Worm (Caenorhabditis elegans) whole organism, L3 larva: Measurements from ENCODE around the gene F35A5.1.

Experiments
- aly-2 ChIP-seq: fragments of 150-350 bp; optimal IDR thresholded peaks from 2 replicates; lab custom pipeline; 2014; ENCODE audit warnings: missing biosample characterization, missing genetic modification characterization
- ama-1 ChIP-seq: fragments of 150-350 bp; optimal IDR thresholded peaks from 2 replicates; lab custom pipeline; 2018
- ceh-16 ChIP-seq: sonication (generic microtip); optimal IDR thresholded peaks from 2 replicates; lab custom pipeline; 2017; ENCODE audit warnings: missing biosample characterization, missing genetic modification characterization
- ceh-28 ChIP-seq: fragments of 150-350 bp; optimal IDR thresholded peaks from 2 replicates; lab custom pipeline; 2014; ENCODE audit warnings: missing biosample characterization, missing genetic modification reagents, missing genetic modification characterization
- ceh-82 ChIP-seq: fragments of 150-350 bp; optimal IDR thresholded peaks from 2 replicates; lab custom pipeline; 2014; ENCODE audit warnings: missing biosample characterization, missing genetic modification characterization
- ceh-9 ChIP-seq: sonication (generic microtip); optimal IDR thresholded peaks from 2 replicates; lab custom pipeline; 2018; ENCODE audit warnings: missing biosample characterization, missing genetic modification characterization
- egl-27 ChIP-seq: sonication (generic microtip); optimal IDR thresholded peaks from 4 replicates; lab custom pipeline; 2017; ENCODE audit warnings: missing biosample characterization, missing genetic modification reagents, missing genetic modification characterization
- egl-5 ChIP-seq: fragments of 150-350 bp; optimal IDR thresholded peaks from 2 replicates; lab custom pipeline; 2017; ENCODE audit warnings: missing biosample characterization, missing genetic modification reagents, missing genetic modification characterization, inconsistent platforms
- elt-1 ChIP-seq: fragments of 150-350 bp; optimal IDR thresholded peaks from 2 replicates; lab custom pipeline; 2014; ENCODE audit warnings: missing biosample characterization, missing genetic modification characterization
- elt-2 ChIP-seq: sonication (generic microtip); optimal IDR thresholded peaks from 2 replicates; lab custom pipeline; 2016; ENCODE audit warnings: missing genetic modification reagents, mild to moderate bottlenecking, missing genetic modification characterization, missing compliant biosample characterization
- elt-3 ChIP-seq, 3 experiments: fragments of 150-350 bp in 1 of 3; sonication (generic microtip) in 2 of 3; optimal IDR thresholded peaks; 2 replicates in 2 of 3; 4 replicates in 1 of 3; lab custom pipeline; 2014 to 2017; ENCODE audit warnings: missing biosample characterization in 3 of 3, missing genetic modification characterization in 3 of 3
- eor-1 ChIP-seq, 2 experiments: fragments of 150-350 bp; optimal IDR thresholded peaks; 2 replicates each; lab custom pipeline; 2014 to 2018; ENCODE audit warnings: missing biosample characterization in 2 of 2, missing genetic modification characterization in 2 of 2
- fkh-10 ChIP-seq: sonication (generic microtip); optimal IDR thresholded peaks from 2 replicates; lab custom pipeline; 2017; ENCODE audit warnings: missing biosample characterization, missing genetic modification reagents, missing genetic modification characterization
- fkh-2 ChIP-seq: fragments of 150-350 bp; optimal IDR thresholded peaks from 2 replicates; lab custom pipeline; 2014; ENCODE audit warnings: missing biosample characterization, missing genetic modification reagents, missing genetic modification characterization
- fos-1 ChIP-seq: fragments of 150-350 bp; optimal IDR thresholded peaks from 2 replicates; lab custom pipeline; 2014; ENCODE audit warnings: missing biosample characterization, missing genetic modification characterization
- hmg-11 ChIP-seq: sonication (generic microtip); optimal IDR thresholded peaks from 2 replicates; lab custom pipeline; 2016; ENCODE audit warnings: missing genetic modification characterization, missing compliant biosample characterization
- jun-1 ChIP-seq: fragments of 150-350 bp; optimal IDR thresholded peaks from 2 replicates; lab custom pipeline; 2014; ENCODE audit warnings: missing biosample characterization, missing genetic modification reagents, missing genetic modification characterization
- lin-15B ChIP-seq: fragments of 150-350 bp; optimal IDR thresholded peaks from 2 replicates; lab custom pipeline; 2014; ENCODE audit warnings: missing biosample characterization, missing genetic modification characterization
- lin-39 ChIP-seq: fragments of 150-350 bp; optimal IDR thresholded peaks from 2 replicates; lab custom pipeline; 2018; ENCODE audit warnings: missing biosample characterization, missing genetic modification reagents, missing genetic modification characterization
- lsy-12 ChIP-seq: sonication (generic microtip); optimal IDR thresholded peaks from 2 replicates; lab custom pipeline; 2016; ENCODE audit warnings: mild to moderate bottlenecking, missing genetic modification characterization, missing compliant biosample characterization
- nfya-1 ChIP-seq: sonication (generic microtip); optimal IDR thresholded peaks from 2 replicates; lab custom pipeline; 2017; ENCODE audit warnings: missing genetic modification characterization, mild to moderate bottlenecking, missing compliant biosample characterization, antibody characterized with exemption, moderate library complexity; ENCODE audit not compliant: insufficient read depth
- nhr-11 ChIP-seq: fragments of 150-350 bp; optimal IDR thresholded peaks from 2 replicates; lab custom pipeline; 2014; ENCODE audit warnings: missing biosample characterization, missing genetic modification characterization
- nhr-23 ChIP-seq: fragments of 150-350 bp; optimal IDR thresholded peaks from 2 replicates; lab custom pipeline; 2014; ENCODE audit warnings: missing biosample characterization, missing genetic modification reagents, missing genetic modification characterization
- nhr-237 ChIP-seq: fragments of 150-350 bp; optimal IDR thresholded peaks from 2 replicates; lab custom pipeline; 2014; ENCODE audit warnings: missing biosample characterization, missing genetic modification characterization
- nhr-25 ChIP-seq: sonication (generic microtip); optimal IDR thresholded peaks from 2 replicates; lab custom pipeline; 2017; ENCODE audit warnings: missing biosample characterization, missing genetic modification characterization
- nhr-77 ChIP-seq: fragments of 150-350 bp; optimal IDR thresholded peaks from 2 replicates; lab custom pipeline; 2014; ENCODE audit warnings: missing biosample characterization, missing genetic modification characterization
- pha-4 ChIP-seq: fragments of 150-350 bp; optimal IDR thresholded peaks from 2 replicates; lab custom pipeline; 2014; ENCODE audit warnings: missing biosample characterization, missing genetic modification reagents, missing genetic modification characterization
- pqm-1 ChIP-seq: fragments of 150-350 bp; optimal IDR thresholded peaks from 2 replicates; lab custom pipeline; 2017; ENCODE audit warnings: missing biosample characterization, missing genetic modification characterization, inconsistent platforms
- sea-2 ChIP-seq: fragments of 150-350 bp; sonication (generic microtip); optimal IDR thresholded peaks from 4 replicates; lab custom pipeline; 2014; ENCODE audit warnings: missing biosample characterization, missing genetic modification reagents, missing genetic modification characterization
- skn-1 ChIP-seq: fragments of 150-350 bp; optimal IDR thresholded peaks from 2 replicates; lab custom pipeline; 2014; ENCODE audit warnings: missing biosample characterization, missing genetic modification characterization
- snpc-4 ChIP-seq: fragments of 150-350 bp; optimal IDR thresholded peaks from 2 replicates; lab custom pipeline; 2014; ENCODE audit warnings: missing biosample characterization, missing genetic modification characterization
- tbx-2 ChIP-seq: sonication (generic microtip); optimal IDR thresholded peaks from 2 replicates; lab custom pipeline; 2016; ENCODE audit warnings: mild to moderate bottlenecking, missing genetic modification characterization, missing compliant biosample characterization
- unc-39 ChIP-seq: sonication (generic microtip); optimal IDR thresholded peaks from 4 replicates; lab custom pipeline; 2017; ENCODE audit warnings: missing biosample characterization, missing genetic modification characterization
- ztf-11 ChIP-seq: fragments of 150-350 bp; optimal IDR thresholded peaks from 2 replicates; lab custom pipeline; 2014; ENCODE audit warnings: missing biosample characterization, missing genetic modification characterization

Gene F35A5.1

ce11 chrX:3803314-3803713 is 4.0 kb upstream of the F35A5.1 start, which contains the start of gene F35A5.8:
F35A5.8 (minus strand) TSS chrX:3803464.
- TF ChIP-seq nhr-237 (no peak), skn-1 (tag; lab: Kevin White, UChicago) (peak; percentile 11), aly-2 (tag; lab: Kevin White, UChicago) (no peak), unc-39 (no peak), nfya-1 (tag; lab: Kevin White, UChicago) (peak; percentile 75), ceh-82 (peak; percentile 61), sea-2 (GFP tag; lab: Kevin White, UChicago) (no peak), egl-5 (no peak), elt-2 (tag; lab: Kevin White, UChicago) (peak; percentile 58), ceh-16 (tag; lab: Kevin White, UChicago) (no peak), ceh-9 (no peak), snpc-4 (tag; lab: Kevin White, UChicago) (peak; percentile 55), elt-1 (tag; lab: Kevin White, UChicago) (no peak), elt-3 (tag; optimal IDR thresholded peaks at IDR 0.05; lab: Kevin White, UChicago) (no peak), fkh-10 (GFP tag; lab: Kevin White, UChicago) (no peak), lsy-12 (tag; lab: Kevin White, UChicago) (peak; percentile 43), lin-39 (tag; lab: Kevin White, UChicago) (peak; percentile 37), fos-1 (tag; lab: Kevin White, UChicago) (no peak), egl-27 (tag; lab: Kevin White, UChicago) (no peak), fkh-2 (tag; lab: Kevin White, UChicago) (no peak), tbx-2 (tag; lab: Kevin White, UChicago) (peak; percentile 64), nhr-25 (tag; lab: Kevin White, UChicago) (peak; percentile 64), nhr-11 (no peak), pqm-1 (tag; lab: Kevin White, UChicago) (peak; percentile 13), ztf-11 (no peak), nhr-23 (tag; lab: Kevin White, UChicago) (peak; percentile 79), lin-15B (tag; lab: Kevin White, UChicago) (peak; percentile 48), pha-4 (tag; lab: Kevin White, UChicago) (peak; percentile 94), ceh-28 (peak; percentile 12)

DNA sequence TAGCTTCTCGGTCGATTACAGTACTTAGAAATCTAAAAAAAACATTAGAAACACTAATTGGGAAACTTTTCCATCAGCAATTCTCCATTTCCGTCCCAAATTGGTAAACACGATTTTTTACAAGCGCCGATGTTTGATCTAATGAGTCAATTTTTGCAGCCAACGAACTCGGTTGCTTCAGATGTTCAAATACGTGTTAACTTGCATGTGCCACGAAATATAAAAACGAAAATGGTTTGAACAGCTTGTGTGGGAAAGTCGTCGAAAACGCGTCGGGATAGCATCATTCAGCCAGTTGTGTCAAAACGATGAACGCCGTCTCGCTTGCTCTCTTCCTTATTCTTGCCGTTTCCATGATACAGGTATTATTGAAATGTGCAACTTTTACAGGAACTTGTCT is 2.4 kb upstream of the F35A5.1 start, which contains the start of gene F35A5.2:
TSS of gene F35A5.2 (plus strand) at position 301 of the 400 bp plus-strand sequence.
- TF ChIP-seq nhr-77 (no peak), lin-39 (tag; lab: Kevin White, UChicago) (no peak), ztf-11 (no peak), elt-1 (tag; lab: Kevin White, UChicago) (no peak), ceh-9 (no peak), egl-27 (tag; lab: Kevin White, UChicago) (no peak), hmg-11 (tag; lab: Kevin White, UChicago) (no peak), lin-15B (tag; lab: Kevin White, UChicago) (no peak)
- TF ChIP-seq, all 47 proteins: peak for 0

ce11 chrX:3814827-3815226 is 7.6 kb downstream of the F35A5.1 start:
- TF ChIP-seq ama-1 (lab: Kevin White, UChicago) (no peak), pha-4 (tag; lab: Kevin White, UChicago) (peak; percentile 8), elt-2 (tag; lab: Kevin White, UChicago) (peak; percentile 51), pqm-1 (tag; lab: Kevin White, UChicago) (peak; percentile 21)

ce11 chrX:3818856-3819524 is 11.7 kb downstream of the F35A5.1 start:
- TF ChIP-seq hmg-11 (tag; lab: Kevin White, UChicago) (no peak), jun-1 (tag; lab: Kevin White, UChicago) (peak; percentile 32), pqm-1 (tag; lab: Kevin White, UChicago) (peak; percentile 91), elt-2 (tag; lab: Kevin White, UChicago) (peak; percentile 90), skn-1 (tag; lab: Kevin White, UChicago) (no peak)

ce11 chrX:3819697-3820096 is 12.4 kb downstream of the F35A5.1 start:
- TF ChIP-seq egl-27 (tag; lab: Kevin White, UChicago) = no peak
- no peak for TF ChIP-seq pqm-1 (tag; lab: Kevin White, UChicago)
- TF ChIP-seq ztf-11 = no peak
- no peak for TF ChIP-seq skn-1 (tag; lab: Kevin White, UChicago)
- no peak for TF ChIP-seq fkh-10 (GFP tag; lab: Kevin White, UChicago)
- peak; percentile 97 for TF ChIP-seq pha-4 (tag; lab: Kevin White, UChicago)
- no peak for TF ChIP-seq lin-15B (tag; lab: Kevin White, UChicago)
- TF ChIP-seq eor-1 (tag; optimal IDR thresholded peaks at IDR 0.05; lab: Kevin White, UChicago) = no peak
